Worm (Caenorhabditis elegans) whole organism, young adult: Measurements from ENCODE around the gene fbxb-6.

Experiments
- B0261.1 ChIP-seq: sonication (generic microtip); optimal IDR thresholded peaks from 2 replicates; lab custom pipeline; 2016; ENCODE audit warnings: mild to moderate bottlenecking, missing genetic modification characterization, moderate library complexity, missing compliant biosample characterization
- C17E4.6 ChIP-seq: fragments of 200-800 bp; sonication (Bioruptor generic); IDR thresholded peaks from 2 replicates; pipeline ENCODE4 v1.3.6; 2022; ENCODE audit warnings: missing genetic modification reagents, missing genetic modification characterization, missing compliant biosample characterization
- D2030.7 ChIP-seq: fragments of 200-800 bp; sonication (Bioruptor generic); IDR thresholded peaks from 2 replicates; pipeline ENCODE4 v1.3.6; 2022; ENCODE audit warnings: missing genetic modification reagents, missing genetic modification characterization, missing compliant biosample characterization
- F23B12.7 ChIP-seq: sonication (generic microtip); optimal IDR thresholded peaks from 2 replicates; lab custom pipeline; 2017; ENCODE audit warnings: missing genetic modification characterization, mild to moderate bottlenecking, missing compliant biosample characterization, antibody characterized with exemption, moderate library complexity; ENCODE audit not compliant: insufficient read depth
- F55B11.4 ChIP-seq: sonication (generic microtip); optimal IDR thresholded peaks from 2 replicates; lab custom pipeline; 2016; ENCODE audit warnings: missing compliant biosample characterization, missing genetic modification characterization, borderline replicate concordance; ENCODE audit not compliant: insufficient read depth
- F57A8.1 ChIP-seq: fragments of 200-800 bp; sonication (Bioruptor generic); optimal IDR thresholded peaks from 2 replicates; lab custom pipeline; 2018; ENCODE audit warnings: mild to moderate bottlenecking, missing genetic modification characterization, moderate library complexity, missing compliant biosample characterization
- Y53F4B.3 ChIP-seq: fragments of 200-800 bp; sonication (Bioruptor generic); IDR thresholded peaks from 2 replicates; pipeline ENCODE4 v1.3.6; 2022; ENCODE audit warnings: missing genetic modification reagents, missing genetic modification characterization, missing compliant biosample characterization
- Y67H2A.10 ChIP-seq: fragments of 200-800 bp; sonication (Bioruptor generic); conservative IDR thresholded peaks from 2 replicates; pipeline ENCODE4 v1.3.6; 2022; ENCODE audit warnings: missing genetic modification reagents, missing genetic modification characterization, missing compliant biosample characterization
- akir-1 ChIP-seq: fragments of 200-800 bp; sonication (Bioruptor generic); optimal IDR thresholded peaks from 2 replicates; lab custom pipeline; 2018; ENCODE audit warnings: mild to moderate bottlenecking, missing genetic modification characterization, moderate library complexity, missing compliant biosample characterization
- aptf-2 ChIP-seq: fragments of 200-800 bp; sonication (Bioruptor generic); conservative IDR thresholded peaks from 2 replicates; pipeline ENCODE4 v1.3.6; 2022; ENCODE audit warnings: missing genetic modification reagents, missing genetic modification characterization, missing compliant biosample characterization
- attf-3 ChIP-seq: fragments of 200-800 bp; sonication (Bioruptor generic); conservative IDR thresholded peaks from 2 replicates; pipeline ENCODE4 v1.3.6; 2022; ENCODE audit warnings: missing genetic modification reagents, missing genetic modification characterization, missing compliant biosample characterization
- ceh-100 ChIP-seq: fragments of 200-800 bp; sonication (Bioruptor generic); IDR thresholded peaks from 2 replicates; pipeline ENCODE4 v1.3.6; 2022; ENCODE audit warnings: missing genetic modification reagents, missing genetic modification characterization, missing compliant biosample characterization
- ceh-27 ChIP-seq: fragments of 200-800 bp; sonication (Bioruptor generic); optimal IDR thresholded peaks from 2 replicates; lab custom pipeline; 2018; ENCODE audit warnings: mild to moderate bottlenecking, missing genetic modification characterization, moderate library complexity, missing compliant biosample characterization
- ceh-91 ChIP-seq: fragments of 200-800 bp; sonication (Bioruptor generic); IDR thresholded peaks from 2 replicates; pipeline ENCODE4 v1.3.6; 2022; ENCODE audit warnings: missing genetic modification reagents, missing genetic modification characterization, missing compliant biosample characterization
- chd-7 ChIP-seq: sonication (generic microtip); optimal IDR thresholded peaks from 2 replicates; lab custom pipeline; 2016; ENCODE audit warnings: mild to moderate bottlenecking, missing genetic modification characterization, moderate library complexity, missing compliant biosample characterization
- efl-1 ChIP-seq: fragments of 150-350 bp; optimal IDR thresholded peaks from 2 replicates; lab custom pipeline; 2014; ENCODE audit warnings: missing biosample characterization, missing genetic modification reagents, missing genetic modification characterization
- ekl-4 ChIP-seq: fragments of 200-800 bp; sonication (Bioruptor generic); IDR thresholded peaks from 2 replicates; pipeline ENCODE4 v1.3.6; 2022; ENCODE audit warnings: missing genetic modification reagents, missing genetic modification characterization, missing compliant biosample characterization
- fkh-3 ChIP-seq: sonication (generic microtip); optimal IDR thresholded peaks from 2 replicates; lab custom pipeline; 2016; ENCODE audit warnings: mild to moderate bottlenecking, missing genetic modification characterization, missing compliant biosample characterization
- hlh-12 ChIP-seq: sonication (generic microtip); optimal IDR thresholded peaks from 2 replicates; lab custom pipeline; 2016; ENCODE audit warnings: missing genetic modification characterization, missing compliant biosample characterization
- hsf-1 ChIP-seq: fragments of 200-800 bp; sonication (Bioruptor generic); IDR thresholded peaks from 2 replicates; pipeline ENCODE4 v1.3.6; 2022; ENCODE audit warnings: missing genetic modification reagents, missing genetic modification characterization, missing compliant biosample characterization
- lag-1 ChIP-seq: fragments of 200-800 bp; sonication (Bioruptor generic); IDR thresholded peaks from 2 replicates; pipeline ENCODE4 v1.3.6; 2022; ENCODE audit warnings: missing genetic modification reagents, missing genetic modification characterization, missing compliant biosample characterization
- lin-40 ChIP-seq: sonication (generic microtip); optimal IDR thresholded peaks from 2 replicates; lab custom pipeline; 2016; ENCODE audit warnings: missing genetic modification characterization, mild to moderate bottlenecking, missing compliant biosample characterization, missing genotype, missing genetic modification reagents
- lsy-27 ChIP-seq: sonication (generic microtip); optimal IDR thresholded peaks from 2 replicates; lab custom pipeline; 2017; ENCODE audit warnings: missing genetic modification characterization, mild to moderate bottlenecking, missing compliant biosample characterization, antibody characterized with exemption, missing genotype, borderline replicate concordance; ENCODE audit not compliant: insufficient read depth
- mcd-1 ChIP-seq: fragments of 200-800 bp; sonication (Bioruptor generic); IDR thresholded peaks from 2 replicates; pipeline ENCODE4 v1.3.6; 2022; ENCODE audit warnings: missing genetic modification reagents, missing genetic modification characterization, missing compliant biosample characterization
- nfya-2 ChIP-seq: fragments of 200-800 bp; sonication (Bioruptor generic); IDR thresholded peaks from 2 replicates; pipeline ENCODE4 v1.3.6; 2022; ENCODE audit warnings: missing genetic modification reagents, missing genetic modification characterization, missing compliant biosample characterization
- nhr-179 ChIP-seq: sonication (generic microtip); optimal IDR thresholded peaks from 2 replicates; lab custom pipeline; 2016; ENCODE audit warnings: mild to moderate bottlenecking, missing genetic modification characterization, missing compliant biosample characterization
- nhr-90 ChIP-seq: sonication (generic microtip); optimal IDR thresholded peaks from 2 replicates; lab custom pipeline; 2016; ENCODE audit warnings: missing genotype, mild to moderate bottlenecking, missing genetic modification characterization, missing compliant biosample characterization
- pbrm-1 ChIP-seq: fragments of 200-800 bp; sonication (Bioruptor generic); IDR thresholded peaks from 2 replicates; pipeline ENCODE4 v1.3.6; 2022; ENCODE audit warnings: missing genetic modification reagents, missing genetic modification characterization, missing compliant biosample characterization
- repo-1 ChIP-seq: sonication (generic microtip); optimal IDR thresholded peaks from 2 replicates; lab custom pipeline; 2017; ENCODE audit warnings: mild to moderate bottlenecking, missing genetic modification characterization, missing compliant biosample characterization
- rpc-1 ChIP-seq, 2 experiments: fragments of 150-350 bp in 1 of 2; sonication (generic microtip) in 1 of 2; optimal IDR thresholded peaks; 2 replicates each; lab custom pipeline; 2014 to 2018; ENCODE audit warnings: missing biosample characterization in 1 of 2, missing genetic modification characterization in 1 of 2, missing genetic modification reagents in 1 of 2, missing genotype in 1 of 2
- sea-2 ChIP-seq: fragments of 200-800 bp; sonication (Bioruptor generic); IDR thresholded peaks from 2 replicates; pipeline ENCODE4 v1.3.6; 2022; ENCODE audit warnings: missing genetic modification characterization, missing compliant biosample characterization
- snpc-1.3 ChIP-seq: sonication (generic microtip); optimal IDR thresholded peaks from 2 replicates; lab custom pipeline; 2017; ENCODE audit warnings: missing genetic modification characterization, mild to moderate bottlenecking, missing compliant biosample characterization, antibody characterized with exemption, moderate library complexity, missing genotype, missing genetic modification reagents; ENCODE audit not compliant: insufficient read depth
- tbp1 ChIP-seq: fragments of 200-800 bp; sonication (Bioruptor generic); optimal IDR thresholded peaks from 2 replicates; lab custom pipeline; 2018; ENCODE audit warnings: mild to moderate bottlenecking, missing genetic modification characterization, missing compliant biosample characterization
- unc-130 ChIP-seq: sonication (generic microtip); optimal IDR thresholded peaks from 2 replicates; lab custom pipeline; 2016; ENCODE audit warnings: missing genetic modification reagents, missing genetic modification characterization, missing compliant biosample characterization

The fbxb-6 gene

DNA sequence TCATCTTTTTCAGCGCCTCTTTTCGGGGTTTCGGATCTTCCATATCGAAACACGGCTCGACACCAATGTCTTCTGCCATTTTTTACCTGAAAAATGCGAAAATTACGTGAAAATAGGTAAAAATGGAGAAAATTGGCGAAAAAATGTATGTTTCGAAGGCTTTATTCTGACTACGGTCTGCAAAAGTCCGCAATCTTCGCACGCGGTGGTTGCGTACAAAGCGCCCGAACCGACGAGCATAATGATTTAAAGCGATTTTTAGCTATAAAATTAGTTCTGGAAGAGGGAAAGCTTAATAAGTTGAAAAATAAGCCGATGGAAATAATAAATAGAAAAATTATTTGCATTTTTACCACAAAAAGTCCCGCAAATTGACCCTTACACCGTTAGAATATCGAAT lies 5.6 kb upstream of the fbxb-6 start, which contains the start of gene F07E5.5 (continued):
- TF ChIP-seq lin-40 (tag; lab: Kevin White, UChicago) = no peak
- no peak for TF ChIP-seq snpc-1.3 (tag; lab: Kevin White, UChicago)
- peak; percentile 12 for TF ChIP-seq tbp1 (GFP tag; lab: Kevin White, UChicago)
- TF ChIP-seq ekl-4 (GFP tag; lab: Robert Waterston, UW) = no peak

DNA sequence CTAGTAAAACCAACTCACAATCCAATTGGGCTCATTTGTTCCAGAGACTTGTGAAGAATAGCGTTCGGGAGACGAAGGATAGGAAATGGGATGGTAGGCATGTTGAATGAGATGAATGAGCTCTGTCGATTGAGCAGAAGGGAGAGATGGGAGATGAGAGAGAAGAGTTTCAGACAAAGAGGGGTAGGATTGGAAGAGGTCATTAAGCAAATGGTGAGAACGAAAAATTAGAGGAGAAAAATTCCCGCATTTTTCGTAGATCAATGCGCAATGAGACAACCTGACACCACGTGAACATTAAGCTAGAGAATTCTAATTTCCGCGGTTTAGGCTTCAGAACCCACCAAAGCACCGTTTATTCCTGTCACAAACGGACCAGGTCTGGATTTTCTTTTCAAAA lies 608 bp upstream of the fbxb-6 start, which contains the start of gene F07E5.13:
F07E5.13 (minus strand) TSS at position 101 of the 400 bp plus-strand sequence.
- TF ChIP-seq repo-1 (no peak), efl-1 (GFP tag; lab: Kevin White, UChicago) (no peak), ceh-27 (no peak), pbrm-1 (GFP tag; lab: Robert Waterston, UW) (no peak)

ce11 chrII:2067451-2068021 lies 2.9 kb downstream of the fbxb-6 start, which contains the start of gene F07E5.12:
TSS of gene F07E5.12 (plus strand) at chrII:2067971.
- TF ChIP-seq aptf-2 = peak; percentile 83
- TF ChIP-seq hsf-1 (GFP tag; lab: Robert Waterston, UW) = 0 out of 2 replicates have a peak, but pooled peaks have one; percentile 17

DNA sequence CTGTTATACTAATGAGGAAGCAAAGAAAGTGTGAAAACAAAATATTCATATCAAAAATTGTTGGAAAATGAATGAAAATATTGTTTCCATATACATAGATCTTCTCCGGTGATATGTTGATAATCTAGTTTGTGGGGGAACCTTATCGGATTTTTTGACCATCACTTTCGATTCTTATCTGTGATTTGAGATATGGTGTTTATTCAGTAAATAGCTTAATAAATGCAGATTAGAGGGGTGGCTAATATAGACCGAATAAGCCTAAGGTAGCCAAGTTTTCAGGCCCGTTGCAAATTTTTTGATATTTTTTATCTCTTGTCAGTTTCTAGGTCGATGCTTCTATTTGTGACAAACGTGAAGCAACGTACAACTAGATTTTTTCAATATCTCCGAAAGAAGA lies 6.8 kb downstream of the fbxb-6 start, which contains the start of gene F07E5.7:
F07E5.7 (minus strand) TSS at position 101 of the 400 bp plus-strand sequence.
- TF ChIP-seq efl-1 (GFP tag; lab: Kevin White, UChicago) (no peak), ceh-91 (GFP tag; lab: Robert Waterston, UW) (no peak), chd-7 (tag; lab: Kevin White, UChicago) (no peak), ceh-100 (no peak), akir-1 (GFP tag; lab: Kevin White, UChicago) (no peak), Y53F4B.3 (GFP tag; lab: Robert Waterston, UW) (no peak), nhr-90 (no peak), fkh-3 (tag; lab: Kevin White, UChicago) (no peak), lag-1 (GFP tag; lab: Robert Waterston, UW) (no peak), nfya-2 (no peak), C17E4.6 (no peak), mcd-1 (GFP tag; lab: Robert Waterston, UW) (no peak), attf-3 (no peak), unc-130 (no peak), F23B12.7 (no peak), lsy-27 (tag; lab: Kevin White, UChicago) (no peak), nhr-179 (tag; lab: Kevin White, UChicago) (no peak), hlh-12 (no peak), F57A8.1 (GFP tag; lab: Kevin White, UChicago) (no peak), B0261.1 (tag; lab: Kevin White, UChicago) (no peak)

ce11 chrII:2075513-2075912 lies 10.9 kb downstream of the fbxb-6 start, which contains the start of gene F07E5.8:
TSS of gene F07E5.8 (minus strand) at chrII:2075613.
- no peak for TF ChIP-seq Y67H2A.10 (GFP tag; lab: Robert Waterston, UW)
- TF ChIP-seq sea-2 (GFP tag; lab: Robert Waterston, UW) = no peak
- TF ChIP-seq F57A8.1 (GFP tag; lab: Kevin White, UChicago) = no peak
- TF ChIP-seq efl-1 (GFP tag; lab: Kevin White, UChicago) = no peak
- TF ChIP-seq F55B11.4 (tag; lab: Kevin White, UChicago) = no peak
- TF ChIP-seq rpc-1 (optimal IDR thresholded peaks at IDR 0.05; lab: Kevin White, UChicago) = no peak
- TF ChIP-seq rpc-1 (tag; optimal IDR thresholded peaks at IDR 0.05; lab: Kevin White, UChicago) = no peak
- TF ChIP-seq D2030.7 = no peak
